Worm (Caenorhabditis elegans) whole organism, L4/young adult: Measurements from ENCODE around the gene srj-39.

ENCODE experiments used
- W03F9.2 ChIP-seq: fragments of 150-350 bp; optimal IDR thresholded peaks from 2 replicates; lab custom pipeline; 2014; ENCODE audit warnings: missing biosample characterization, missing genetic modification characterization
- dao-5 ChIP-seq: sonication (generic microtip); optimal IDR thresholded peaks from 2 replicates; lab custom pipeline; 2016; ENCODE audit warnings: missing genotype, missing genetic modification characterization, moderate library complexity, missing compliant biosample characterization

- TF ChIP-seq dao-5 (tag; lab: Kevin White, UChicago) (no peak), W03F9.2 (tag; lab: Kevin White, UChicago) (no peak)
Measured at ce11 chrV:4080546-4080945, 23.9 kb upstream of the srj-39 start.
